Fruit fly (Drosophila melanogaster) whole organism, embryonic: Measurements from ENCODE around the gene osp.

ENCODE experiments used
- Antp ChIP-seq: fragments of 200-800 bp; sonication (Bioruptor generic); optimal IDR thresholded peaks from 3 replicates; lab custom pipeline; 2016; ENCODE audit warnings: missing biosample characterization, missing genetic modification characterization
- Blimp-1 ChIP-seq: fragments of 200-800 bp; sonication (Bioruptor generic); optimal IDR thresholded peaks from 3 replicates; lab custom pipeline; 2018; ENCODE audit warnings: missing biosample characterization, missing genetic modification characterization, mild to moderate bottlenecking, moderate library complexity, missing genetic modification reagents
- CG1024 ChIP-seq: fragments of 200-800 bp; sonication (Bioruptor generic); IDR thresholded peaks from 2 replicates; pipeline ENCODE4 v1.3.6; 2022; ENCODE audit warnings: missing biosample characterization, missing genetic modification characterization
- CG12236 ChIP-seq: fragments of 200-800 bp; sonication (Bioruptor generic); optimal IDR thresholded peaks from 2 replicates; lab custom pipeline; 2016; ENCODE audit warnings: missing biosample characterization, missing genetic modification characterization
- CG14050 ChIP-seq: fragments of 200-800 bp; sonication (Bioruptor generic); IDR thresholded peaks from 3 replicates; pipeline ENCODE4 v1.3.6; 2022; ENCODE audit warnings: missing biosample characterization, missing genetic modification characterization
- CG1647 ChIP-seq: fragments of 200-800 bp; sonication (Bioruptor generic); optimal IDR thresholded peaks from 3 replicates; lab custom pipeline; 2016; ENCODE audit warnings: missing biosample characterization, missing genetic modification characterization
- CG17385 ChIP-seq: fragments of 200-800 bp; sonication (Bioruptor generic); optimal IDR thresholded peaks from 3 replicates; lab custom pipeline; 2018; ENCODE audit warnings: missing biosample characterization, mild to moderate bottlenecking, missing genetic modification characterization
- CG17912 ChIP-seq: fragments of 200-800 bp; sonication (Bioruptor generic); optimal IDR thresholded peaks from 2 replicates; lab custom pipeline; 2018; ENCODE audit warnings: missing biosample characterization, mild to moderate bottlenecking, missing genetic modification characterization
- CG2875 ChIP-seq: fragments of 200-800 bp; sonication (Bioruptor generic); optimal IDR thresholded peaks from 2 replicates; lab custom pipeline; 2017; ENCODE audit warnings: missing biosample characterization, mild to moderate bottlenecking, missing genetic modification characterization, missing genetic modification reagents
- CG5245 ChIP-seq: fragments of 200-800 bp; sonication (Bioruptor generic); optimal IDR thresholded peaks from 3 replicates; lab custom pipeline; 2016; ENCODE audit warnings: missing biosample characterization, missing genetic modification characterization
- CG6175 ChIP-seq: fragments of 200-800 bp; sonication (Bioruptor generic); IDR thresholded peaks from 3 replicates; pipeline ENCODE4 v1.3.6; 2022; ENCODE audit warnings: missing biosample characterization, missing genetic modification characterization
- CG6272 ChIP-seq: fragments of 200-800 bp; sonication (Bioruptor generic); IDR thresholded peaks from 2 replicates; pipeline ENCODE4 v1.3.6; 2022; ENCODE audit warnings: missing biosample characterization, missing genetic modification characterization
- CG7839 ChIP-seq: fragments of 200-800 bp; sonication (Bioruptor generic); optimal IDR thresholded peaks from 3 replicates; lab custom pipeline; 2018; ENCODE audit warnings: missing biosample characterization, mild to moderate bottlenecking, missing genetic modification characterization, moderate library complexity
- CG8388 ChIP-seq: fragments of 200-800 bp; sonication (Bioruptor generic); optimal IDR thresholded peaks from 2 replicates; lab custom pipeline; 2019; ENCODE audit warnings: missing biosample characterization, mild to moderate bottlenecking, missing genetic modification characterization, moderate library complexity
- CG9876 ChIP-seq: fragments of 200-800 bp; sonication (Bioruptor generic); optimal IDR thresholded peaks from 2 replicates; lab custom pipeline; 2016; ENCODE audit warnings: missing biosample characterization, missing genetic modification characterization
- Dbx ChIP-seq: fragments of 200-800 bp; sonication (Bioruptor generic); IDR thresholded peaks from 3 replicates; pipeline ENCODE4 v1.3.6; 2022; ENCODE audit warnings: missing biosample characterization, missing genetic modification characterization
- Drgx ChIP-seq: fragments of 200-800 bp; sonication (Bioruptor generic); IDR thresholded peaks from 2 replicates; pipeline ENCODE4 v1.3.6; 2022; ENCODE audit warnings: missing biosample characterization, missing genetic modification characterization
- E2f2 ChIP-seq: fragments of 200-800 bp; sonication (Bioruptor generic); IDR thresholded peaks from 2 replicates; pipeline ENCODE4 v1.3.6; 2022; ENCODE audit warnings: missing biosample characterization, missing genetic modification characterization
- HHEX ChIP-seq: fragments of 200-800 bp; sonication (Bioruptor generic); optimal IDR thresholded peaks from 3 replicates; lab custom pipeline; 2017; ENCODE audit warnings: missing biosample characterization, mild to moderate bottlenecking, missing genetic modification characterization, missing genetic modification reagents
- HmgZ ChIP-seq: fragments of 200-800 bp; sonication (Bioruptor generic); optimal IDR thresholded peaks from 2 replicates; lab custom pipeline; 2018; ENCODE audit warnings: missing biosample characterization, mild to moderate bottlenecking, missing genetic modification characterization
- Lhr ChIP-seq: fragments of 200-800 bp; sonication (Bioruptor generic); optimal IDR thresholded peaks from 3 replicates; lab custom pipeline; 2017; ENCODE audit warnings: mild to moderate bottlenecking, missing biosample characterization, missing genetic modification reagents, missing genetic modification characterization
- Max ChIP-seq: fragments of 200-800 bp; sonication (Bioruptor generic); optimal IDR thresholded peaks from 2 replicates; lab custom pipeline; 2016; ENCODE audit warnings: missing biosample characterization, mild to moderate bottlenecking, missing genetic modification characterization
- Oaz ChIP-seq: fragments of 200-800 bp; sonication (Bioruptor generic); IDR thresholded peaks from 2 replicates; pipeline ENCODE4 v1.3.6; 2022; ENCODE audit warnings: missing biosample characterization, missing genetic modification characterization
- Oli ChIP-seq: fragments of 200-800 bp; sonication (Bioruptor generic); optimal IDR thresholded peaks from 2 replicates; lab custom pipeline; 2018; ENCODE audit warnings: missing biosample characterization, mild to moderate bottlenecking, missing genetic modification characterization, moderate library complexity
- Pdp1 ChIP-seq, 2 experiments: fragments of 200-800 bp; sonication (Bioruptor generic); optimal IDR thresholded peaks; 3 replicates each; lab custom pipeline; 2016; ENCODE audit warnings: missing biosample characterization in 2 of 2, missing genetic modification characterization in 2 of 2, mild to moderate bottlenecking in 1 of 2, moderate library complexity in 1 of 2
- Stat92E ChIP-seq, 3 experiments: fragments of >200 bp in 2 of 3; fragments of 200-800 bp in 1 of 3; sonication (Bioruptor generic) in 1 of 3; optimal IDR thresholded peaks; 2 replicates each; lab custom pipeline; 2017 to 2019; ENCODE audit warnings: missing biosample characterization in 3 of 3, missing genetic modification characterization in 3 of 3, mild to moderate bottlenecking in 1 of 3, moderate library complexity in 1 of 3
- Trl ChIP-seq, 3 experiments: fragments of >200 bp in 2 of 3; fragments of 200-800 bp in 1 of 3; sonication (Bioruptor generic) in 1 of 3; optimal IDR thresholded peaks; 2 replicates in 1 of 3; 3 replicates in 2 of 3; lab custom pipeline; 2016 to 2017; ENCODE audit warnings: missing biosample characterization in 1 of 3, missing genetic modification characterization in 1 of 3
- Usf ChIP-seq: fragments of 200-800 bp; sonication (Bioruptor generic); optimal IDR thresholded peaks from 2 replicates; lab custom pipeline; 2017; ENCODE audit warnings: missing genotype, missing biosample characterization, missing genetic modification characterization
- al ChIP-seq: fragments of 200-800 bp; sonication (Bioruptor generic); IDR thresholded peaks from 2 replicates; pipeline ENCODE4 v1.3.6; 2022; ENCODE audit warnings: missing biosample characterization, missing genetic modification characterization
- cato ChIP-seq: fragments of 200-800 bp; sonication (Bioruptor generic); optimal IDR thresholded peaks from 2 replicates; lab custom pipeline; 2016; ENCODE audit warnings: missing biosample characterization, missing genetic modification characterization, borderline replicate concordance
- croc ChIP-seq: fragments of 200-800 bp; sonication (Bioruptor generic); conservative IDR thresholded peaks from 3 replicates; pipeline ENCODE4 v1.3.6; 2022; ENCODE audit warnings: missing biosample characterization, missing genetic modification characterization
- crp ChIP-seq, 2 experiments: fragments of 200-800 bp; sonication (Bioruptor generic); optimal IDR thresholded peaks; 2 replicates in 1 of 2; 3 replicates in 1 of 2; lab custom pipeline; 2017; ENCODE audit warnings: missing biosample characterization in 2 of 2, missing genetic modification characterization in 2 of 2, mild to moderate bottlenecking in 1 of 2, moderate library complexity in 1 of 2
- emc ChIP-seq: fragments of 200-800 bp; sonication (Bioruptor generic); optimal IDR thresholded peaks from 2 replicates; lab custom pipeline; 2016; ENCODE audit warnings: missing biosample characterization, missing genetic modification characterization
- ems ChIP-seq: fragments of 200-800 bp; sonication (Bioruptor generic); optimal IDR thresholded peaks from 3 replicates; lab custom pipeline; 2016; ENCODE audit warnings: missing biosample characterization, missing genetic modification characterization
- ewg ChIP-seq: fragments of 200-800 bp; sonication (Bioruptor generic); optimal IDR thresholded peaks from 3 replicates; lab custom pipeline; 2017; ENCODE audit warnings: mild to moderate bottlenecking, missing biosample characterization, missing genetic modification reagents, missing genetic modification characterization
- ham ChIP-seq: fragments of 200-800 bp; sonication (Bioruptor generic); IDR thresholded peaks from 2 replicates; pipeline ENCODE4 v1.3.6; 2022; ENCODE audit warnings: missing biosample characterization, missing genetic modification characterization
- inv ChIP-seq: fragments of 200-800 bp; sonication (Bioruptor generic); IDR thresholded peaks from 2 replicates; pipeline ENCODE4 v1.3.6; 2022; ENCODE audit warnings: missing biosample characterization, missing genetic modification characterization; ENCODE audit not compliant: partially characterized antibody
- lab ChIP-seq: fragments of 200-800 bp; sonication (Bioruptor generic); optimal IDR thresholded peaks from 3 replicates; lab custom pipeline; 2017; ENCODE audit warnings: missing biosample characterization, missing genetic modification characterization, mild to moderate bottlenecking, moderate library complexity, missing genetic modification reagents
- nom ChIP-seq: fragments of 200-800 bp; sonication (Bioruptor generic); optimal IDR thresholded peaks from 2 replicates; lab custom pipeline; 2017; ENCODE audit warnings: missing biosample characterization, missing genetic modification characterization, mild to moderate bottlenecking, moderate library complexity, missing genetic modification reagents
- otp ChIP-seq: fragments of 200-800 bp; sonication (Bioruptor generic); IDR thresholded peaks from 3 replicates; pipeline ENCODE4, ENCODE4 v1.3.6; 2022; ENCODE audit warnings: missing biosample characterization, missing genetic modification characterization
- p53 ChIP-seq: fragments of 200-800 bp; sonication (Bioruptor generic); optimal IDR thresholded peaks from 2 replicates; lab custom pipeline; 2016; ENCODE audit warnings: missing biosample characterization, missing genetic modification characterization
- pho ChIP-seq: fragments of 200-800 bp; sonication (Bioruptor generic); optimal IDR thresholded peaks from 2 replicates; lab custom pipeline; 2016; ENCODE audit warnings: missing biosample characterization, missing genetic modification characterization
- pita ChIP-seq: fragments of 200-800 bp; sonication (Bioruptor generic); optimal IDR thresholded peaks from 2 replicates; lab custom pipeline; 2017; ENCODE audit warnings: missing biosample characterization, mild to moderate bottlenecking, missing genetic modification characterization
- sima ChIP-seq: fragments of 200-800 bp; sonication (Bioruptor generic); optimal IDR thresholded peaks from 2 replicates; lab custom pipeline; 2016; ENCODE audit warnings: missing biosample characterization, missing genetic modification characterization
- tna ChIP-seq: fragments of 200-800 bp; sonication (Bioruptor generic); IDR thresholded peaks from 2 replicates; pipeline ENCODE4 v1.3.6; 2022; ENCODE audit warnings: missing biosample characterization, missing genetic modification characterization; ENCODE audit not compliant: partially characterized antibody
- unc-4 ChIP-seq: fragments of 200-800 bp; sonication (Bioruptor generic); IDR thresholded peaks from 2 replicates; pipeline ENCODE4 v1.3.6; 2022; ENCODE audit warnings: missing biosample characterization, missing genetic modification characterization; ENCODE audit not compliant: partially characterized antibody
- zen2 ChIP-seq: fragments of 200-800 bp; sonication (Bioruptor generic); IDR thresholded peaks from 3 replicates; pipeline ENCODE4 v1.3.6; 2022; ENCODE audit warnings: missing biosample characterization, missing genetic modification characterization; ENCODE audit not compliant: partially characterized antibody

osp gene

dm6 chr2L:14553868-14554591 is 135.1 kb downstream of the osp start (continued):
- TF ChIP-seq zen2 (GFP tag; lab: Robert Waterston, UW) (no peak), Oli (tag; lab: Kevin White, UChicago) (peak; percentile 71), croc (GFP tag; lab: Robert Waterston, UW) (peak; percentile 75), CG17912 (GFP tag; lab: Kevin White, UChicago) (no peak), Drgx (GFP tag; lab: Robert Waterston, UW) (peak; percentile 49), Max (GFP tag; lab: Kevin White, UChicago) (peak; percentile 73), Oaz (GFP tag; lab: Robert Waterston, UW) (no peak), Blimp-1 (peak; percentile 81), pho (GFP tag; lab: Kevin White, UChicago) (peak; percentile 45), ham (0 out of 2 replicates have a peak, but pooled peaks have one; percentile 18), CG1647 (GFP tag; lab: Kevin White, UChicago) (peak; percentile 51), Trl (optimal IDR thresholded peaks at IDR 0.05; lab: Kevin White, UChicago) (no peak), Trl (GFP tag; optimal IDR thresholded peaks at IDR 0.05; lab: Kevin White, UChicago) (peak; percentile 86), lab (peak; percentile 75), CG2875 (GFP tag; lab: Kevin White, UChicago) (peak; percentile 33), pita (GFP tag; lab: Kevin White, UChicago) (no peak), CG9876 (peak; percentile 52), HmgZ (peak; percentile 23), al (no peak), CG12236 (GFP tag; lab: Kevin White, UChicago) (peak; percentile 49), HHEX (GFP tag; lab: Kevin White, UChicago) (peak; percentile 64), Lhr (GFP tag; lab: Kevin White, UChicago) (peak; percentile 60), cato (no peak), CG17385 (GFP tag; lab: Kevin White, UChicago) (peak; percentile 28), CG8388 (peak; percentile 42), tna (no peak), E2f2 (GFP tag; lab: Robert Waterston, UW) (peak; percentile 14; the same call in 1 of the 2 replicates), CG6175 (GFP tag; lab: Robert Waterston, UW) (no peak), ems (GFP tag; lab: Kevin White, UChicago) (peak; percentile 29), inv (GFP tag; lab: Robert Waterston, UW) (no peak), ewg (GFP tag; lab: Kevin White, UChicago) (peak; percentile 48), CG5245 (GFP tag; lab: Kevin White, UChicago) (peak; percentile 70), CG7839 (tag; lab: Kevin White, UChicago) (peak; percentile 84), unc-4 (GFP tag; lab: Robert Waterston, UW) (no peak), otp (peak; percentile 79; the same call in 2 of the 3 replicates), crp (GFP tag; optimal IDR thresholded peaks at IDR 0.05; lab: Kevin White, UChicago) (no peak), Dbx (GFP tag; lab: Robert Waterston, UW) (0 out of 3 replicates have a peak, but pooled peaks have one; percentile 40), emc (no peak), sima (no peak), Pdp1 (GFP tag; optimal IDR thresholded peaks at IDR 0.05; lab: Kevin White, UChicago) (peak; percentile 69 to 79), CG6272 (GFP tag; lab: Robert Waterston, UW) (peak; percentile 39; the same call in 1 of the 2 replicates), nom (GFP tag; lab: Kevin White, UChicago) (peak; percentile 69), Antp (GFP tag; lab: Kevin White, UChicago) (peak; percentile 85), Stat92E (GFP tag; optimal IDR thresholded peaks at IDR 0.05; lab: Kevin White, UChicago) (peak in 1 of 3 experiments; percentile 81), p53 (GFP tag; lab: Kevin White, UChicago) (peak; percentile 19), CG14050 (GFP tag; lab: Robert Waterston, UW) (peak; percentile 48; the same call in 1 of the 3 replicates), CG1024 (GFP tag; lab: Robert Waterston, UW) (peak; percentile 61), Usf (GFP tag; lab: Kevin White, UChicago) (peak; percentile 71)
